Worm (Caenorhabditis elegans) whole organism, young adult: ENCODE measurements around the gene osm-1.

Experiments
- B0019.2 ChIP-seq: fragments of 200-800 bp; sonication (Bioruptor generic); conservative IDR thresholded peaks from 2 replicates; pipeline ENCODE4 v1.3.6; 2022; ENCODE audit warnings: missing genetic modification reagents, missing genetic modification characterization, missing compliant biosample characterization
- C17E4.6 ChIP-seq: fragments of 200-800 bp; sonication (Bioruptor generic); IDR thresholded peaks from 2 replicates; pipeline ENCODE4 v1.3.6; 2022; ENCODE audit warnings: missing genetic modification reagents, missing genetic modification characterization, missing compliant biosample characterization
- F22D6.2 ChIP-seq: sonication (generic microtip); optimal IDR thresholded peaks from 2 replicates; lab custom pipeline; 2016; ENCODE audit warnings: mild to moderate bottlenecking, missing genetic modification characterization, missing compliant biosample characterization
- F37B4.10 ChIP-seq: fragments of 200-800 bp; sonication (Bioruptor generic); IDR thresholded peaks from 2 replicates; pipeline ENCODE4 v1.3.6; 2022; ENCODE audit warnings: missing genetic modification characterization, missing compliant biosample characterization
- F39B2.1 ChIP-seq: fragments of 200-800 bp; sonication (Bioruptor generic); IDR thresholded peaks from 2 replicates; pipeline ENCODE4 v1.3.6; 2022; ENCODE audit warnings: missing genetic modification reagents, missing genetic modification characterization, missing compliant biosample characterization
- F49E8.2 ChIP-seq: sonication (generic microtip); optimal IDR thresholded peaks from 3 replicates; lab custom pipeline; 2017; ENCODE audit warnings: missing genetic modification characterization, mild to moderate bottlenecking, missing compliant biosample characterization, antibody characterized with exemption, moderate library complexity; ENCODE audit not compliant: insufficient read depth
- F52B5.7 ChIP-seq: sonication (generic microtip); optimal IDR thresholded peaks from 2 replicates; lab custom pipeline; 2016; ENCODE audit warnings: mild to moderate bottlenecking, missing genetic modification characterization, missing compliant biosample characterization
- K11D2.4 ChIP-seq: fragments of 200-800 bp; sonication (Bioruptor generic); IDR thresholded peaks from 2 replicates; pipeline ENCODE4 v1.3.6; 2022; ENCODE audit warnings: missing genetic modification reagents, missing genetic modification characterization, missing compliant biosample characterization
- T07F8.4 ChIP-seq: sonication (generic microtip); optimal IDR thresholded peaks from 2 replicates; lab custom pipeline; 2016; ENCODE audit warnings: mild to moderate bottlenecking, missing genetic modification characterization, moderate library complexity, missing compliant biosample characterization
- Y53G8AR.9 ChIP-seq: fragments of 200-800 bp; sonication (Bioruptor generic); conservative IDR thresholded peaks from 2 replicates; pipeline ENCODE4 v1.3.6; 2022; ENCODE audit warnings: missing genetic modification reagents, missing genetic modification characterization, missing compliant biosample characterization
- Y95B8A.8 ChIP-seq: fragments of 200-800 bp; sonication (Bioruptor generic); IDR thresholded peaks from 2 replicates; pipeline ENCODE4 v1.3.6; 2022; ENCODE audit warnings: missing genetic modification reagents, missing genetic modification characterization, missing compliant biosample characterization
- ama-1 ChIP-seq, 3 experiments: fragments of 150-350 bp in 1 of 3; sonication (generic microtip) in 2 of 3; optimal IDR thresholded peaks; 2 replicates each; lab custom pipeline; 2014 to 2018; ENCODE audit warnings: missing biosample characterization in 2 of 3, missing genetic modification characterization in 2 of 3, missing genetic modification reagents in 2 of 3
- aptf-2 ChIP-seq: fragments of 200-800 bp; sonication (Bioruptor generic); conservative IDR thresholded peaks from 2 replicates; pipeline ENCODE4 v1.3.6; 2022; ENCODE audit warnings: missing genetic modification reagents, missing genetic modification characterization, missing compliant biosample characterization
- attf-6 ChIP-seq: fragments of 200-800 bp; sonication (Bioruptor generic); IDR thresholded peaks from 2 replicates; pipeline ENCODE4 v1.3.6; 2022; ENCODE audit warnings: missing genetic modification reagents, missing genetic modification characterization, missing compliant biosample characterization
- ceh-100 ChIP-seq: fragments of 200-800 bp; sonication (Bioruptor generic); IDR thresholded peaks from 2 replicates; pipeline ENCODE4 v1.3.6; 2022; ENCODE audit warnings: missing genetic modification reagents, missing genetic modification characterization, missing compliant biosample characterization
- ceh-91 ChIP-seq: fragments of 200-800 bp; sonication (Bioruptor generic); IDR thresholded peaks from 2 replicates; pipeline ENCODE4 v1.3.6; 2022; ENCODE audit warnings: missing genetic modification reagents, missing genetic modification characterization, missing compliant biosample characterization
- egrh-3 ChIP-seq: fragments of 200-800 bp; sonication (Bioruptor generic); IDR thresholded peaks from 2 replicates; pipeline ENCODE4 v1.3.6; 2022; ENCODE audit warnings: missing genetic modification reagents, missing genetic modification characterization, missing compliant biosample characterization
- ekl-4 ChIP-seq: fragments of 200-800 bp; sonication (Bioruptor generic); IDR thresholded peaks from 2 replicates; pipeline ENCODE4 v1.3.6; 2022; ENCODE audit warnings: missing genetic modification reagents, missing genetic modification characterization, missing compliant biosample characterization
- hlh-26 ChIP-seq: fragments of 200-800 bp; sonication (Bioruptor generic); conservative IDR thresholded peaks from 2 replicates; pipeline ENCODE4 v1.3.6; 2022; ENCODE audit warnings: missing genetic modification reagents, missing genetic modification characterization, missing compliant biosample characterization
- hmg-1.2 ChIP-seq: fragments of 200-800 bp; sonication (Bioruptor generic); IDR thresholded peaks from 2 replicates; pipeline ENCODE4 v1.3.6; 2022; ENCODE audit warnings: missing genetic modification reagents, missing genetic modification characterization, missing compliant biosample characterization
- hsf-1 ChIP-seq: fragments of 200-800 bp; sonication (Bioruptor generic); IDR thresholded peaks from 2 replicates; pipeline ENCODE4 v1.3.6; 2022; ENCODE audit warnings: missing genetic modification reagents, missing genetic modification characterization, missing compliant biosample characterization
- let-607 ChIP-seq, 2 experiments: fragments of 200-800 bp in 1 of 2; sonication (Bioruptor generic) in 1 of 2; sonication (generic microtip) in 1 of 2; optimal IDR thresholded peaks; 2 replicates each; lab custom pipeline; 2016 to 2018; ENCODE audit warnings: mild to moderate bottlenecking in 2 of 2, missing compliant biosample characterization in 2 of 2, missing genetic modification characterization in 2 of 2, moderate library complexity in 2 of 2, missing genotype in 1 of 2
- madf-3 ChIP-seq: fragments of 200-800 bp; sonication (Bioruptor generic); IDR thresholded peaks from 2 replicates; pipeline ENCODE4 v1.3.6; 2022; ENCODE audit warnings: missing genetic modification reagents, missing genetic modification characterization, missing compliant biosample characterization
- madf-6 ChIP-seq: fragments of 200-800 bp; sonication (Bioruptor generic); IDR thresholded peaks from 2 replicates; pipeline ENCODE4 v1.3.6; 2022; ENCODE audit warnings: missing genetic modification reagents, missing genetic modification characterization, missing compliant biosample characterization
- mel-28 ChIP-seq: sonication (generic microtip); optimal IDR thresholded peaks from 2 replicates; lab custom pipeline; 2016; ENCODE audit warnings: borderline replicate concordance, mild to moderate bottlenecking, missing genetic modification characterization, missing compliant biosample characterization
- nhr-179 ChIP-seq: sonication (generic microtip); optimal IDR thresholded peaks from 2 replicates; lab custom pipeline; 2016; ENCODE audit warnings: mild to moderate bottlenecking, missing genetic modification characterization, missing compliant biosample characterization
- rec-8 ChIP-seq, 2 experiments: sonication (generic microtip); optimal IDR thresholded peaks; 2 replicates each; lab custom pipeline; 2016; ENCODE audit warnings: mild to moderate bottlenecking in 2 of 2, missing genetic modification characterization in 2 of 2, missing genetic modification reagents in 2 of 2, missing genotype in 2 of 2, missing biosample characterization in 1 of 2, missing compliant biosample characterization in 1 of 2, moderate library complexity in 1 of 2
- repo-1 ChIP-seq: sonication (generic microtip); optimal IDR thresholded peaks from 2 replicates; lab custom pipeline; 2017; ENCODE audit warnings: mild to moderate bottlenecking, missing genetic modification characterization, missing compliant biosample characterization
- snpc-1.1 ChIP-seq: sonication (generic microtip); optimal IDR thresholded peaks from 2 replicates; lab custom pipeline; 2017; ENCODE audit warnings: missing genetic modification characterization, mild to moderate bottlenecking, missing compliant biosample characterization, antibody characterized with exemption, moderate library complexity, missing genotype, missing genetic modification reagents; ENCODE audit not compliant: insufficient read depth
- snpc-1.3 ChIP-seq: sonication (generic microtip); optimal IDR thresholded peaks from 2 replicates; lab custom pipeline; 2017; ENCODE audit warnings: missing genetic modification characterization, mild to moderate bottlenecking, missing compliant biosample characterization, antibody characterized with exemption, moderate library complexity, missing genotype, missing genetic modification reagents; ENCODE audit not compliant: insufficient read depth
- snpc-4 ChIP-seq, 5 experiments: fragments of 150-350 bp in 1 of 5; sonication (generic microtip) in 4 of 5; optimal IDR thresholded peaks; 2 replicates each; lab custom pipeline; 2014 to 2018; ENCODE audit warnings: missing genetic modification characterization in 5 of 5, missing biosample characterization in 3 of 5, antibody characterized with exemption in 2 of 5, mild to moderate bottlenecking in 2 of 5, missing compliant biosample characterization in 2 of 5, missing genotype in 2 of 5, moderate library complexity in 2 of 5, missing genetic modification reagents in 1 of 5
- tbp1 ChIP-seq: fragments of 200-800 bp; sonication (Bioruptor generic); optimal IDR thresholded peaks from 2 replicates; lab custom pipeline; 2018; ENCODE audit warnings: mild to moderate bottlenecking, missing genetic modification characterization, missing compliant biosample characterization
- tbx-9 ChIP-seq: sonication (generic microtip); optimal IDR thresholded peaks from 2 replicates; lab custom pipeline; 2016; ENCODE audit warnings: borderline replicate concordance, missing genetic modification characterization, inconsistent platforms, missing compliant biosample characterization
- unc-62 ChIP-seq: fragments of 150-350 bp; optimal IDR thresholded peaks from 2 replicates; lab custom pipeline; 2014; ENCODE audit warnings: missing biosample characterization, missing genetic modification reagents, missing genetic modification characterization
- ztf-22 ChIP-seq: fragments of 200-800 bp; sonication (Bioruptor generic); optimal IDR thresholded peaks from 2 replicates; lab custom pipeline; 2018; ENCODE audit warnings: mild to moderate bottlenecking, missing genetic modification characterization, moderate library complexity, missing compliant biosample characterization
- ztf-26 ChIP-seq: sonication (generic microtip); optimal IDR thresholded peaks from 2 replicates; lab custom pipeline; 2017; ENCODE audit warnings: missing genetic modification characterization, missing compliant biosample characterization
- ztf-6 ChIP-seq: fragments of 200-800 bp; sonication (Bioruptor generic); IDR thresholded peaks from 2 replicates; pipeline ENCODE4 v1.3.6; 2022; ENCODE audit warnings: missing genetic modification reagents, missing genetic modification characterization, missing compliant biosample characterization

Gene osm-1

DNA sequence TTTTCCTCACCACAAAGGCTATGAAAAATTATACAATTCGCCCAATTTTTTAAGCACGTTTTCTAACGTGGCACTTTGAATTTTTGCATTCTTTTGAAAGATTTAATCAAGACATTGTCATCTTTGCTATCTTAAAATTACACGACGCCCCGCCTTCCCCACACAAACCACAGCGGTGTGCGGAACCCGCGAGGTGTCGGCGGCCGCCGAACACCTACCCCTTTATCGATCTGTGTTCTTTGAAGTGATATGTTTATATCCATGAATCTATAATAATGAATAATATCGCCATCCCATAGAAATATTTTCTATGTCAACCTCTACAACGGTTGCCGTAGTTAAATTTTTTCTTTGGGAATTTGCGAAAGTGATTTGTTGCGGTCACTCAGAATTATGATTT, 25.9 kb downstream of the osm-1 start (continued):
- no peak for TF ChIP-seq hsf-1 (GFP tag; lab: Robert Waterston, UW)
- TF ChIP-seq ceh-100 (GFP tag; lab: Robert Waterston, UW): no peak
- TF ChIP-seq K11D2.4 (GFP tag; lab: Robert Waterston, UW): no peak
- TF ChIP-seq C17E4.6 (GFP tag; lab: Robert Waterston, UW): no peak
- TF ChIP-seq tbp1 (GFP tag; lab: Kevin White, UChicago): peak; percentile 58
- no peak for TF ChIP-seq F22D6.2 (tag; lab: Kevin White, UChicago)
- TF ChIP-seq attf-6 (GFP tag; lab: Robert Waterston, UW): peak; percentile 63; the same call in 1 of the 2 replicates
- no peak for TF ChIP-seq tbx-9 (tag; lab: Kevin White, UChicago)
- no peak for TF ChIP-seq let-607 (tag; optimal IDR thresholded peaks at IDR 0.05; lab: Kevin White, UChicago)
- peak; percentile 14 for TF ChIP-seq snpc-1.3
- TF ChIP-seq egrh-3 (GFP tag; lab: Robert Waterston, UW): no peak
- no peak for TF ChIP-seq madf-6 (GFP tag; lab: Robert Waterston, UW)
- no peak for TF ChIP-seq ztf-26 (tag; lab: Kevin White, UChicago)

DNA sequence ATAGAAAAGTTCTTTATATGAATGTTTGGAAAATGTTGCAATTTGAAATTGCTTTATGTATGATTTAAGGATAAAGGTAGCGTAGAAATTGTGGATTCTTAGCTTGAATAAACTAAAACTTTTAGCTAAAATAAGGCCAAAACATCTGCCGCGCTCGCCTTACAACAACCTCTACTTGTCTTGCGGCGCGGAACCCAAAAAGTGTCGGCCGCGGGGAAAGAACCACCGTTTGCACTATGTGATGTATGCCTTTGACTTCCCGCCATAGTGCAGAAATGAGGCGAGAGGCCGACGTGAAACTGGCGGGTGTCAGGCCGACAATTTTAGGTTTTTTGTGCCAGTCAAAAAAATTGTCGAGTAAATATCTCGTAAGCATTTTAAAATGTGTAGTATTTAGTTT, 31.4 kb downstream of the osm-1 start:
- TF ChIP-seq nhr-179 (no peak), ztf-6 (GFP tag; lab: Robert Waterston, UW) (no peak), ekl-4 (GFP tag; lab: Robert Waterston, UW) (no peak), snpc-4 (GFP tag; optimal IDR thresholded peaks at IDR 0.05; lab: Kevin White, UChicago) (no peak), snpc-4 (tag; optimal IDR thresholded peaks at IDR 0.05; lab: Kevin White, UChicago) (peak in 2 of 4 experiments; percentile 1 to 72)

DNA sequence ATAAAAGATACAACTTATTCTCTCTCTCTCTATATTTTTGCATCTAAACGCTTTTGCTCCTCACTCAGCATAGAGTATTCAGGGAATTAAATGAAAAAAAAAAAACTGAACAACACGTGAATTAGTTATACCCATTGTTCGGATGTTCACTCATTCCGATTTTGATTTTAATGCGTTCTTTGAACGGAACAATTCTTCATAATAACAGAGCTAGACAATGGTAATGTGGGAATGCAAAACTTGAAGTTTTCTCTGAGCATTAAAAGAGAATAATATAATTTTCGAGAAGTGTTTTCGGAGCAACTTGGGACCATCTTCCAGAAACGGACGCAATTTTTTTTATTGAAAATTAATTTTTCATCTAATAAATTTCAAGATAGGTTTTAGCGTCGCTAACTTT, 33.8 kb downstream of the osm-1 start:
- TF ChIP-seq aptf-2 (no peak), F49E8.2 (tag; lab: Kevin White, UChicago) (no peak), Y95B8A.8 (GFP tag; lab: Robert Waterston, UW) (no peak), nhr-179 (no peak), madf-3 (GFP tag; lab: Robert Waterston, UW) (no peak), repo-1 (tag; lab: Kevin White, UChicago) (no peak), F37B4.10 (GFP tag; lab: Robert Waterston, UW) (no peak), T07F8.4 (tag; lab: Kevin White, UChicago) (no peak), mel-28 (no peak), Y53G8AR.9 (no peak), F39B2.1 (GFP tag; lab: Robert Waterston, UW) (no peak), rec-8 (tag; optimal IDR thresholded peaks at IDR 0.05; lab: Kevin White, UChicago) (no peak), unc-62 (GFP tag; lab: Kevin White, UChicago) (no peak), B0019.2 (no peak), hlh-26 (GFP tag; lab: Robert Waterston, UW) (no peak), tbx-9 (tag; lab: Kevin White, UChicago) (no peak), ceh-91 (GFP tag; lab: Robert Waterston, UW) (no peak), hsf-1 (GFP tag; lab: Robert Waterston, UW) (no peak), ztf-6 (GFP tag; lab: Robert Waterston, UW) (no peak)

DNA sequence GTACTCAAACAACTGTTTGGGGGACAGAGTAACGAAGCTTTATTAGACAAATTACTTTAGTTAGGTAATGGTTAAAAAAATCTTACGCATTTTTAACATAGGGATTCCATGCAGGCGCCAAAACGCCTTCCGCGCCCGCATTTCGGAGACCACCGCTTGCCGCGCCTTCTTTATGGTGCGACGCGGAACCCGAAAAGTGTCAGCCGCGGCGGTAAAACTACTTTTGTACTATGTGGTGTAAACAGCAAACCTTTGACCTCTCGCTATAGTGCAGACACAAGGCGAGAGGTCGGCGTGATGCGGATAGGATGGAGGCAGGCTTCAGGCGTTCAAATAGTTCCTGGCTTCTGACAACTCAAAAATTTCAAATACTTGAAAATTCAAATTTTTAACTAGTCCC, 34.8 kb downstream of the osm-1 start:
- TF ChIP-seq ama-1 (optimal IDR thresholded peaks at IDR 0.05; lab: Kevin White, UChicago): no peak
- TF ChIP-seq ama-1 (GFP tag; optimal IDR thresholded peaks at IDR 0.05; lab: Kevin White, UChicago): no peak
- TF ChIP-seq hmg-1.2 (GFP tag; lab: Robert Waterston, UW): peak; percentile 32; the same call in 1 of the 2 replicates
- TF ChIP-seq F52B5.7 (tag; lab: Kevin White, UChicago): no peak
- no peak for TF ChIP-seq ztf-22 (GFP tag; lab: Kevin White, UChicago)
- TF ChIP-seq snpc-1.1: peak; percentile 77
- peak; percentile 74 for TF ChIP-seq snpc-4 (GFP tag; optimal IDR thresholded peaks at IDR 0.05; lab: Kevin White, UChicago)
- TF ChIP-seq snpc-4 (tag; optimal IDR thresholded peaks at IDR 0.05; lab: Kevin White, UChicago): peak in 3 of 4 experiments; percentile 48 to 89 (median 83)
